Worm (Caenorhabditis elegans) whole organism, L3 larva: ENCODE results near the gene mpst-3.

ENCODE experiments used
- ZK546.5 ChIP-seq: sonication (generic microtip); optimal IDR thresholded peaks from 2 replicates; lab custom pipeline; 2017; ENCODE audit warnings: missing biosample characterization, missing genetic modification characterization
- aly-2 ChIP-seq: fragments of 150-350 bp; optimal IDR thresholded peaks from 2 replicates; lab custom pipeline; 2014; ENCODE audit warnings: missing biosample characterization, missing genetic modification characterization
- ama-1 ChIP-seq: fragments of 150-350 bp; optimal IDR thresholded peaks from 2 replicates; lab custom pipeline; 2018
- ceh-16 ChIP-seq: sonication (generic microtip); optimal IDR thresholded peaks from 2 replicates; lab custom pipeline; 2017; ENCODE audit warnings: missing biosample characterization, missing genetic modification characterization
- ceh-28 ChIP-seq: fragments of 150-350 bp; optimal IDR thresholded peaks from 2 replicates; lab custom pipeline; 2014; ENCODE audit warnings: missing biosample characterization, missing genetic modification reagents, missing genetic modification characterization
- ceh-82 ChIP-seq: fragments of 150-350 bp; optimal IDR thresholded peaks from 2 replicates; lab custom pipeline; 2014; ENCODE audit warnings: missing biosample characterization, missing genetic modification characterization
- ceh-9 ChIP-seq: sonication (generic microtip); optimal IDR thresholded peaks from 2 replicates; lab custom pipeline; 2018; ENCODE audit warnings: missing biosample characterization, missing genetic modification characterization
- egl-5 ChIP-seq: fragments of 150-350 bp; optimal IDR thresholded peaks from 2 replicates; lab custom pipeline; 2017; ENCODE audit warnings: missing biosample characterization, missing genetic modification reagents, missing genetic modification characterization, inconsistent platforms
- elt-2 ChIP-seq: sonication (generic microtip); optimal IDR thresholded peaks from 2 replicates; lab custom pipeline; 2016; ENCODE audit warnings: missing genetic modification reagents, mild to moderate bottlenecking, missing genetic modification characterization, missing compliant biosample characterization
- elt-3 ChIP-seq, 3 experiments: fragments of 150-350 bp in 1 of 3; sonication (generic microtip) in 2 of 3; optimal IDR thresholded peaks; 2 replicates in 2 of 3; 4 replicates in 1 of 3; lab custom pipeline; 2014 to 2017; ENCODE audit warnings: missing biosample characterization in 3 of 3, missing genetic modification characterization in 3 of 3
- eor-1 ChIP-seq, 2 experiments: fragments of 150-350 bp; optimal IDR thresholded peaks; 2 replicates each; lab custom pipeline; 2014 to 2018; ENCODE audit warnings: missing biosample characterization in 2 of 2, missing genetic modification characterization in 2 of 2
- fkh-10 ChIP-seq: sonication (generic microtip); optimal IDR thresholded peaks from 2 replicates; lab custom pipeline; 2017; ENCODE audit warnings: missing biosample characterization, missing genetic modification reagents, missing genetic modification characterization
- fkh-2 ChIP-seq: fragments of 150-350 bp; optimal IDR thresholded peaks from 2 replicates; lab custom pipeline; 2014; ENCODE audit warnings: missing biosample characterization, missing genetic modification reagents, missing genetic modification characterization
- fos-1 ChIP-seq: fragments of 150-350 bp; optimal IDR thresholded peaks from 2 replicates; lab custom pipeline; 2014; ENCODE audit warnings: missing biosample characterization, missing genetic modification characterization
- hmg-11 ChIP-seq: sonication (generic microtip); optimal IDR thresholded peaks from 2 replicates; lab custom pipeline; 2016; ENCODE audit warnings: missing genetic modification characterization, missing compliant biosample characterization
- jun-1 ChIP-seq: fragments of 150-350 bp; optimal IDR thresholded peaks from 2 replicates; lab custom pipeline; 2014; ENCODE audit warnings: missing biosample characterization, missing genetic modification reagents, missing genetic modification characterization
- lin-15B ChIP-seq: fragments of 150-350 bp; optimal IDR thresholded peaks from 2 replicates; lab custom pipeline; 2014; ENCODE audit warnings: missing biosample characterization, missing genetic modification characterization
- lin-39 ChIP-seq: fragments of 150-350 bp; optimal IDR thresholded peaks from 2 replicates; lab custom pipeline; 2018; ENCODE audit warnings: missing biosample characterization, missing genetic modification reagents, missing genetic modification characterization
- lsy-12 ChIP-seq: sonication (generic microtip); optimal IDR thresholded peaks from 2 replicates; lab custom pipeline; 2016; ENCODE audit warnings: mild to moderate bottlenecking, missing genetic modification characterization, missing compliant biosample characterization
- mdl-1 ChIP-seq: fragments of 150-350 bp; optimal IDR thresholded peaks from 2 replicates; lab custom pipeline; 2014; ENCODE audit warnings: missing biosample characterization, missing genetic modification characterization
- mml-1 ChIP-seq: fragments of 150-350 bp; sonication (generic microtip); optimal IDR thresholded peaks from 3 replicates; lab custom pipeline; 2014; ENCODE audit warnings: missing biosample characterization, missing genetic modification characterization
- nfya-1 ChIP-seq: sonication (generic microtip); optimal IDR thresholded peaks from 2 replicates; lab custom pipeline; 2017; ENCODE audit warnings: missing genetic modification characterization, mild to moderate bottlenecking, missing compliant biosample characterization, antibody characterized with exemption, moderate library complexity; ENCODE audit not compliant: insufficient read depth
- nhr-12 ChIP-seq: fragments of 150-350 bp; optimal IDR thresholded peaks from 2 replicates; lab custom pipeline; 2014; ENCODE audit warnings: missing biosample characterization, missing genetic modification characterization
- nhr-23 ChIP-seq: fragments of 150-350 bp; optimal IDR thresholded peaks from 2 replicates; lab custom pipeline; 2014; ENCODE audit warnings: missing biosample characterization, missing genetic modification reagents, missing genetic modification characterization
- nhr-25 ChIP-seq: sonication (generic microtip); optimal IDR thresholded peaks from 2 replicates; lab custom pipeline; 2017; ENCODE audit warnings: missing biosample characterization, missing genetic modification characterization
- nhr-28 ChIP-seq: fragments of 150-350 bp; optimal IDR thresholded peaks from 2 replicates; lab custom pipeline; 2014; ENCODE audit warnings: missing biosample characterization, missing genetic modification characterization
- nhr-43 ChIP-seq: sonication (generic microtip); optimal IDR thresholded peaks from 2 replicates; lab custom pipeline; 2016; ENCODE audit warnings: mild to moderate bottlenecking, missing genetic modification characterization, missing compliant biosample characterization; ENCODE audit not compliant: poor library complexity, severe bottlenecking
- nhr-67 ChIP-seq: fragments of 150-350 bp; optimal IDR thresholded peaks from 2 replicates; lab custom pipeline; 2014; ENCODE audit warnings: missing biosample characterization, missing genetic modification characterization
- pha-4 ChIP-seq: fragments of 150-350 bp; optimal IDR thresholded peaks from 2 replicates; lab custom pipeline; 2014; ENCODE audit warnings: missing biosample characterization, missing genetic modification reagents, missing genetic modification characterization
- pqm-1 ChIP-seq: fragments of 150-350 bp; optimal IDR thresholded peaks from 2 replicates; lab custom pipeline; 2017; ENCODE audit warnings: missing biosample characterization, missing genetic modification characterization, inconsistent platforms
- sea-2 ChIP-seq: fragments of 150-350 bp; sonication (generic microtip); optimal IDR thresholded peaks from 4 replicates; lab custom pipeline; 2014; ENCODE audit warnings: missing biosample characterization, missing genetic modification reagents, missing genetic modification characterization
- snpc-4 ChIP-seq: fragments of 150-350 bp; optimal IDR thresholded peaks from 2 replicates; lab custom pipeline; 2014; ENCODE audit warnings: missing biosample characterization, missing genetic modification characterization
- tbx-2 ChIP-seq: sonication (generic microtip); optimal IDR thresholded peaks from 2 replicates; lab custom pipeline; 2016; ENCODE audit warnings: mild to moderate bottlenecking, missing genetic modification characterization, missing compliant biosample characterization
- unc-62 ChIP-seq: fragments of 150-350 bp; sonication (generic microtip); optimal IDR thresholded peaks from 4 replicates; lab custom pipeline; 2014; ENCODE audit warnings: missing biosample characterization, missing genetic modification reagents, missing genetic modification characterization
- zag-1 ChIP-seq: fragments of 150-350 bp; optimal IDR thresholded peaks from 2 replicates; lab custom pipeline; 2014; ENCODE audit warnings: missing biosample characterization, missing genetic modification characterization
- ztf-11 ChIP-seq: fragments of 150-350 bp; optimal IDR thresholded peaks from 2 replicates; lab custom pipeline; 2014; ENCODE audit warnings: missing biosample characterization, missing genetic modification characterization

mpst-3 gene

DNA sequence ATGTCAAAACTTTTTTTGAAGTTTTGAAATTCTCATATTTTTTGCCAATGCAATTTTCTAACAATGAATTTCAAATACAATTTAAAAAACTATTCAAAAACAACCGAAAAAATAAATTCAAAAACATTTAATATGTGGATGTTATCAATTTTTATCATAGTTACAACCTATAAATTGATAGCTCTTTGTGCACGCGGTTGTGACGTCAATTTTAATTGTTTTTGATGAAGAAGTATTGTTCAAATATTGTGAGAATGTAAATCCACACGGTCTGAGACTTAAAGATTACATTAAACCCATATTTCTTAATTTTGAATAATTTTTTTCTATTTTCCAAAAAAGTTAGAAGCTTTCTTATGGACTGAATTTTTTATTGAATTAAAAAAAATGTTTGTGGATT lies 43.5 kb upstream of the mpst-3 start:
- TF ChIP-seq elt-2 = peak; percentile 34
- peak; percentile 7 for TF ChIP-seq pqm-1 (tag; lab: Kevin White, UChicago)
- TF ChIP-seq elt-3 (tag; optimal IDR thresholded peaks at IDR 0.05; lab: Kevin White, UChicago) = no peak
- TF ChIP-seq ceh-9 (tag; lab: Kevin White, UChicago) = no peak
- TF ChIP-seq, all 47 proteins: peak for 2

DNA sequence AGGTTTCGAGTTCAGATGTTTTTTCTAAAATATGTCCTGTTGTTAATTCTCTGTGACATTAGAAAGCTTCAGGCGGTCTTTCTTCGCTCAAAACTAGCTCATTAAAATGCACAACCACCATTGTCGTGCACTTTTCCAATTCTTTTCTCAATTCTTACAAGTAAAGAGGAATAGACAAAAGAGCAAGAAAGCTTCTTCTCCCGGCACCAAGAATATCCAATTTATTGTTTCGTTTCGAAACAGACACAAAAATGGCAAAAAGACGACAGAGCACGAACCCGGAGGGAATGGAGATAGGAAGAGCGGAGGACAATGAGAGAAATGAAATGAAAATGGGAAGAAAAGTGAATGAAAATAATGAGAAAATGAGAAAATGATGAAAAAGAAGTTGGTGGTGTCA lies 42.8 kb upstream of the mpst-3 start:
- TF ChIP-seq pqm-1 (tag; lab: Kevin White, UChicago) = no peak
- no peak for TF ChIP-seq lsy-12 (tag; lab: Kevin White, UChicago)
- no peak for TF ChIP-seq lin-15B
- no peak for TF ChIP-seq zag-1 (tag; lab: Kevin White, UChicago)
- TF ChIP-seq nhr-25 (tag; lab: Kevin White, UChicago) = no peak
- TF ChIP-seq unc-62 (GFP tag; lab: Kevin White, UChicago) = no peak
- TF ChIP-seq tbx-2 (tag; lab: Kevin White, UChicago) = no peak
- TF ChIP-seq nhr-28 = no peak
- TF ChIP-seq nhr-43 (tag; lab: Kevin White, UChicago) = no peak
- TF ChIP-seq pha-4 (tag; lab: Kevin White, UChicago) = no peak
- TF ChIP-seq eor-1 (tag; optimal IDR thresholded peaks at IDR 0.05; lab: Kevin White, UChicago) = no peak

DNA sequence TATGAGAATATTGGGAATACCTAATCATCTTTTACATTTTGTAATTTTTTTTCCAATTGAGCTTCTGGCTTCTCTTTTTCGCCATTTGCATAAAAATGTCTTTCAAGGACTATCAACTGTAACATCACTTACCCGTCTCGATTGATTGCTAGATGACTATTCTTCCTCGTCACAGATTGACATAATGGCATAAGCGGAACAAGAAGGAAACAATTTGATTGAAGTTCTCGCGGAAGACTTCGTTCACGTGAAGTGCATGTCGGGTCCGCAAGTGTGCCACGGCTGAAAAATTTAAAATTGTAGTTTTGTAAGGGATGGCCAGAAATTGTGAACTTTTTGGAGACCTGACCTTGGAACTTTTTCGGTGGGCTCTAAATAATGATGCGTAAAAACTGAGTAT lies 41.7 kb upstream of the mpst-3 start:
- TF ChIP-seq fkh-10 (GFP tag; lab: Kevin White, UChicago) (no peak), hmg-11 (tag; lab: Kevin White, UChicago) (no peak), ZK546.5 (tag; lab: Kevin White, UChicago) (no peak), elt-3 (tag; optimal IDR thresholded peaks at IDR 0.05; lab: Kevin White, UChicago) (no peak), ceh-16 (no peak), ztf-11 (tag; lab: Kevin White, UChicago) (no peak), ceh-28 (tag; lab: Kevin White, UChicago) (no peak)
- TF ChIP-seq, all 47 proteins: peak for 0

DNA sequence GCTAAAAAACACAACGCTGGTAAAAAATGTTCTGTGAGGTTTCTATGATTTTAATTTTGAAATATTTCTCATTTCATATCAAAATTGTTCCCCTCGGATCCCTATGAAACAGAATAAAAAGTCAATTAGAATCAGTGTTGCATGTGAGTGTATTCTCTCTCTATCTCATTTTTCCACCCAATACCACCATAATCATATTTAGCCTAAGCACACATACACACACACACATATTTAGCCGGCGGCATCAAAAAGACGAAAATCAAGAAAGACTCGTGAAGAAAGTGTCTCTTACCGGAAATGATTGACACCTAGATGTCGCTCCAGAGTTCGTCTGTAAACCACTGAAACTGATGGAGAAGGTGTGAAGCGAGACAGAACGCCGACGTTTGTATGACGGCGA lies 41.2 kb upstream of the mpst-3 start:
- no peak for TF ChIP-seq ceh-82
- no peak for TF ChIP-seq nhr-28
- no peak for TF ChIP-seq ceh-28 (tag; lab: Kevin White, UChicago)
- no peak for TF ChIP-seq nhr-12

DNA sequence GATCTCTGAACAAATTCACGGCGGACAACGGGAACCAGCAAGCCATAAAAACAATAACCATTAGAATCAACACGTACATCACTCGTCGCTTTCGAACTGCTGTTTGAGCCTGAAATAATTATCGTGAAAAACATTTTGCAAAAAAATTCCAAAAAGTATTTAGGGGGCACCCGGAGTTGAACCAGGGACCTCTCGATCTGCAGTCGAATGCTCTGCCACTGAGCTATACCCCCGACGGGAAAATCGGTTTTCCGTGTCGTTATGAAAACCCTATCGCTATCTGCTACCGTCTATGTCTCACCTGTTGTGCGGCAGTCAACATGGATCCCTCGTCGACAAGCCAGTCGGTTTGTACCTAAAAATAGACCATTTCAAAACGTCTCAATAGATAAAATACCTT lies 39.8 kb upstream of the mpst-3 start:
- peak; percentile 6 for TF ChIP-seq pqm-1 (tag; lab: Kevin White, UChicago)
- TF ChIP-seq unc-62 (GFP tag; lab: Kevin White, UChicago) = no peak
- TF ChIP-seq elt-2 = peak; percentile 20
- no peak for TF ChIP-seq mdl-1 (tag; lab: Kevin White, UChicago)
- TF ChIP-seq nhr-67 = no peak
- peak; percentile 50 for TF ChIP-seq nhr-43 (tag; lab: Kevin White, UChicago)
- TF ChIP-seq mml-1 (tag; lab: Kevin White, UChicago) = no peak
- no peak for TF ChIP-seq nhr-23 (tag; lab: Kevin White, UChicago)
- no peak for TF ChIP-seq fkh-2 (tag; lab: Kevin White, UChicago)
- no peak for TF ChIP-seq ama-1 (lab: Kevin White, UChicago)
- peak; percentile 28 for TF ChIP-seq lin-39 (tag; lab: Kevin White, UChicago)
- no peak for TF ChIP-seq fkh-10 (GFP tag; lab: Kevin White, UChicago)
- TF ChIP-seq nhr-25 (tag; lab: Kevin White, UChicago) = no peak
- no peak for TF ChIP-seq ZK546.5 (tag; lab: Kevin White, UChicago)
- no peak for TF ChIP-seq nfya-1 (tag; lab: Kevin White, UChicago)
- peak; percentile 10 for TF ChIP-seq snpc-4

DNA sequence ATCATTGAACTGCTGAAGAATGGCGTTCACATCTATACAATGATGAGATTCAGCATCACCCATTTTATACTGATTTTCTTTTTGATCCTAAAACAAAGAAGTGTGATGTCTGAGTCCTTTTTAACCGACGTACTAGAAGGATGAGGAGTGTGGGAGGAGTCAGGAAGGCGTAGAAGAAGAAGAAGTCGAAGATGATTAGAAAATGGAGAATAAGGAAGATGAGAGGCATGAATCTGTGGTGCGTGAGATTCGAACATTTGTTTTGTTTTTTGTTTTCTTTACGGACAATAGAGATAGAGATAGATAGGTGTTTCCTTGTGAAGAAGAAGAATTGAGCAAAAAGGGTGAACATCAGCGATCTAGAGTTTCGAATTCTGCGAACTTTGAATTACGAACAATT lies 36.9 kb upstream of the mpst-3 start, which contains the start of gene npr-13:
Gene npr-13 (minus strand): TSS at position 101 of the 400 bp plus-strand sequence.
- no peak for TF ChIP-seq nhr-23 (tag; lab: Kevin White, UChicago)
- TF ChIP-seq lin-15B = no peak
- no peak for TF ChIP-seq jun-1
- TF ChIP-seq ceh-82 = no peak
- no peak for TF ChIP-seq egl-5 (tag; lab: Kevin White, UChicago)
- TF ChIP-seq lsy-12 (tag; lab: Kevin White, UChicago) = no peak
- no peak for TF ChIP-seq aly-2 (tag; lab: Kevin White, UChicago)
- no peak for TF ChIP-seq eor-1 (tag; optimal IDR thresholded peaks at IDR 0.05; lab: Kevin White, UChicago)
- no peak for TF ChIP-seq fos-1
- TF ChIP-seq elt-2 = no peak
- TF ChIP-seq fkh-10 (GFP tag; lab: Kevin White, UChicago) = no peak
- TF ChIP-seq snpc-4 = no peak
- TF ChIP-seq elt-3 (tag; optimal IDR thresholded peaks at IDR 0.05; lab: Kevin White, UChicago) = no peak
- TF ChIP-seq mdl-1 (tag; lab: Kevin White, UChicago) = no peak
- no peak for TF ChIP-seq sea-2 (GFP tag; lab: Kevin White, UChicago)
